Fruit fly (Drosophila melanogaster): ENCODE data around the gene Srx.

- TF ChIP-seq usp (GFP tag; optimal IDR thresholded peaks at IDR 0.05): no peak
- TF ChIP-seq EcR (GFP tag; optimal IDR thresholded peaks at IDR 0.05): no peak
- no peak for TF ChIP-seq psq (optimal IDR thresholded peaks at IDR 0.05)
- no peak for TF ChIP-seq CG8478 (optimal IDR thresholded peaks at IDR 0.05)
- TF ChIP-seq pan (optimal IDR thresholded peaks at IDR 0.05): no peak
Measured at dm6 chrX:17820252-17820651, 36.5 kb upstream of the Srx start.

All from whole organism.